Worm (Caenorhabditis elegans) whole organism, L1 larva: ENCODE data around the gene K09G1.1.
A peak's percentile ranks its signal among the peaks of the same experiment; 100 is the strongest.

ENCODE experiments used
- C34B4.2 ChIP-seq: sonication (generic microtip); optimal IDR thresholded peaks from 2 replicates; lab custom pipeline; 2017; ENCODE audit warnings: mild to moderate bottlenecking, missing genetic modification characterization, missing compliant biosample characterization
- F16B12.6 ChIP-seq: fragments of 150-350 bp; optimal IDR thresholded peaks from 2 replicates; lab custom pipeline; 2014; ENCODE audit warnings: missing biosample characterization, missing genetic modification characterization
- alr-1 ChIP-seq: fragments of 200-800 bp; sonication (Bioruptor generic); optimal IDR thresholded peaks from 2 replicates; lab custom pipeline; 2018; ENCODE audit warnings: borderline replicate concordance, mild to moderate bottlenecking, missing genetic modification characterization, missing compliant biosample characterization
- ama-1 ChIP-seq: fragments of 150-350 bp; optimal IDR thresholded peaks from 2 replicates; lab custom pipeline; 2014
- blmp-1 ChIP-seq: fragments of 150-350 bp; optimal IDR thresholded peaks from 2 replicates; lab custom pipeline; 2014; ENCODE audit warnings: missing biosample characterization, missing genetic modification characterization
- ceh-63 ChIP-seq: fragments of 200-800 bp; sonication (Bioruptor generic); optimal IDR thresholded peaks from 2 replicates; lab custom pipeline; 2018; ENCODE audit warnings: mild to moderate bottlenecking, missing genetic modification characterization, missing compliant biosample characterization
- ceh-8 ChIP-seq: fragments of 200-800 bp; sonication (Bioruptor generic); optimal IDR thresholded peaks from 2 replicates; lab custom pipeline; 2018; ENCODE audit warnings: mild to moderate bottlenecking, missing genetic modification characterization, moderate library complexity, missing compliant biosample characterization
- ceh-88 ChIP-seq: fragments of 200-800 bp; sonication (Bioruptor generic); IDR thresholded peaks from 2 replicates; pipeline ENCODE4 v1.3.6; 2022; ENCODE audit warnings: missing genetic modification characterization, missing compliant biosample characterization
- ces-1 ChIP-seq: fragments of 150-350 bp; optimal IDR thresholded peaks from 2 replicates; lab custom pipeline; 2014; ENCODE audit warnings: missing biosample characterization, missing genetic modification reagents, missing genetic modification characterization
- dsc-1 ChIP-seq: sonication (generic microtip); optimal IDR thresholded peaks from 2 replicates; lab custom pipeline; 2016; ENCODE audit warnings: mild to moderate bottlenecking, missing genetic modification characterization, missing compliant biosample characterization
- efl-1 ChIP-seq, 4 experiments: fragments of 150-350 bp; optimal IDR thresholded peaks in 3 of 4; peaks in 1 of 4; 1 replicate in 1 of 4; 2 replicates in 3 of 4; lab custom pipeline; 2014; ENCODE audit warnings: missing biosample characterization in 2 of 4, missing genetic modification characterization in 2 of 4, missing genetic modification reagents in 2 of 4
- egl-27 ChIP-seq, 2 experiments: fragments of 150-350 bp in 1 of 2; sonication (generic microtip); optimal IDR thresholded peaks; 3 replicates each; lab custom pipeline; 2017 to 2018; ENCODE audit warnings: missing biosample characterization in 2 of 2, missing genetic modification characterization in 2 of 2, missing genetic modification reagents in 2 of 2
- elt-2 ChIP-seq: sonication (generic microtip); optimal IDR thresholded peaks from 2 replicates; lab custom pipeline; 2016; ENCODE audit warnings: missing genetic modification characterization, mild to moderate bottlenecking, inconsistent platforms, missing compliant biosample characterization, missing genetic modification reagents
- elt-3 ChIP-seq, 6 experiments: fragments of 150-350 bp in 1 of 6; sonication (generic microtip); optimal IDR thresholded peaks; 2 replicates each; lab custom pipeline; 2017 to 2018; ENCODE audit warnings: missing biosample characterization in 6 of 6, missing genetic modification characterization in 6 of 6, inconsistent platforms in 1 of 6
- fkh-10 ChIP-seq: sonication (generic microtip); optimal IDR thresholded peaks from 2 replicates; lab custom pipeline; 2017; ENCODE audit warnings: missing biosample characterization, missing genetic modification reagents, missing genetic modification characterization
- fkh-8 ChIP-seq: sonication (generic microtip); optimal IDR thresholded peaks from 2 replicates; lab custom pipeline; 2016; ENCODE audit warnings: mild to moderate bottlenecking, missing genetic modification characterization, missing compliant biosample characterization
- fos-1 ChIP-seq: fragments of 150-350 bp; optimal IDR thresholded peaks from 2 replicates; lab custom pipeline; 2014; ENCODE audit warnings: missing biosample characterization, missing genetic modification characterization
- grh-1 ChIP-seq: fragments of 200-800 bp; sonication (Bioruptor generic); IDR thresholded peaks from 2 replicates; pipeline ENCODE4 v1.3.6; 2022; ENCODE audit warnings: missing genetic modification reagents, missing genetic modification characterization, missing compliant biosample characterization
- hlh-17 ChIP-seq: fragments of 200-800 bp; sonication (Bioruptor generic); optimal IDR thresholded peaks from 2 replicates; lab custom pipeline; 2018; ENCODE audit warnings: missing genetic modification characterization, mild to moderate bottlenecking, missing compliant biosample characterization, moderate library complexity, borderline replicate concordance
- hpl-2 ChIP-seq: fragments of 150-350 bp; optimal IDR thresholded peaks from 2 replicates; lab custom pipeline; 2014; ENCODE audit warnings: missing biosample characterization, missing genetic modification reagents, missing genetic modification characterization
- irx-1 ChIP-seq: sonication (generic microtip); optimal IDR thresholded peaks from 2 replicates; lab custom pipeline; 2016; ENCODE audit warnings: missing genetic modification characterization, missing compliant biosample characterization
- jun-1 ChIP-seq: fragments of 150-350 bp; optimal IDR thresholded peaks from 2 replicates; lab custom pipeline; 2014; ENCODE audit warnings: missing biosample characterization, missing genetic modification reagents, missing genetic modification characterization
- lin-14 ChIP-seq: fragments of 200-800 bp; sonication (Bioruptor generic); optimal IDR thresholded peaks from 2 replicates; lab custom pipeline; 2018; ENCODE audit warnings: mild to moderate bottlenecking, missing genetic modification characterization, moderate library complexity, missing compliant biosample characterization
- lin-15B ChIP-seq: fragments of 150-350 bp; sonication (generic microtip); optimal IDR thresholded peaks from 3 replicates; lab custom pipeline; 2014; ENCODE audit warnings: missing biosample characterization, missing genetic modification characterization
- lin-35 ChIP-seq, 2 experiments: fragments of 150-350 bp; optimal IDR thresholded peaks; 2 replicates each; lab custom pipeline; 2014; ENCODE audit warnings: missing biosample characterization in 2 of 2, missing genetic modification characterization in 2 of 2, missing genetic modification reagents in 2 of 2
- lir-3 ChIP-seq: sonication (generic microtip); optimal IDR thresholded peaks from 2 replicates; lab custom pipeline; 2016; ENCODE audit warnings: mild to moderate bottlenecking, missing genetic modification characterization, moderate library complexity, missing compliant biosample characterization; ENCODE audit not compliant: poor library complexity
- lsy-2 ChIP-seq, 2 experiments: fragments of 150-350 bp; optimal IDR thresholded peaks; 2 replicates each; lab custom pipeline; 2014; ENCODE audit warnings: missing biosample characterization in 2 of 2, missing genetic modification characterization in 2 of 2
- mep-1 ChIP-seq: fragments of 150-350 bp; optimal IDR thresholded peaks from 2 replicates; lab custom pipeline; 2014; ENCODE audit warnings: missing biosample characterization, missing genetic modification characterization
- nhr-12 ChIP-seq: sonication (generic microtip); optimal IDR thresholded peaks from 2 replicates; lab custom pipeline; 2017; ENCODE audit warnings: missing biosample characterization, missing genetic modification characterization
- nhr-237 ChIP-seq: fragments of 150-350 bp; optimal IDR thresholded peaks from 2 replicates; lab custom pipeline; 2014; ENCODE audit warnings: missing biosample characterization, missing genetic modification characterization
- nhr-71 ChIP-seq: sonication (generic microtip); optimal IDR thresholded peaks from 2 replicates; lab custom pipeline; 2016; ENCODE audit warnings: mild to moderate bottlenecking, missing genetic modification characterization, moderate library complexity, missing compliant biosample characterization
- nhr-76 ChIP-seq: sonication (generic microtip); optimal IDR thresholded peaks from 2 replicates; lab custom pipeline; 2017; ENCODE audit warnings: missing biosample characterization, missing genetic modification characterization
- nhr-77 ChIP-seq: fragments of 150-350 bp; optimal IDR thresholded peaks from 2 replicates; lab custom pipeline; 2014; ENCODE audit warnings: missing biosample characterization, missing genetic modification characterization
- nhr-85 ChIP-seq: sonication (generic microtip); peaks from one replicate; lab custom pipeline; 2016; ENCODE audit warnings: missing genetic modification characterization, inconsistent platforms, missing compliant biosample characterization
- pag-3 ChIP-seq: sonication (generic microtip); optimal IDR thresholded peaks from 2 replicates; lab custom pipeline; 2017; ENCODE audit warnings: missing genetic modification characterization, mild to moderate bottlenecking, missing compliant biosample characterization, antibody characterized with exemption, borderline replicate concordance; ENCODE audit not compliant: insufficient read depth
- pax-3 ChIP-seq: fragments of 200-800 bp; sonication (Bioruptor generic); optimal IDR thresholded peaks from 2 replicates; lab custom pipeline; 2018; ENCODE audit warnings: mild to moderate bottlenecking, missing genetic modification characterization, moderate library complexity, missing compliant biosample characterization
- pqm-1 ChIP-seq: sonication (generic microtip); optimal IDR thresholded peaks from 3 replicates; lab custom pipeline; 2017; ENCODE audit warnings: missing biosample characterization, missing genetic modification characterization
- rnt-1 ChIP-seq: sonication (generic microtip); optimal IDR thresholded peaks from 2 replicates; lab custom pipeline; 2016; ENCODE audit warnings: mild to moderate bottlenecking, missing genetic modification characterization, moderate library complexity, missing compliant biosample characterization
- snpc-4 ChIP-seq: fragments of 150-350 bp; optimal IDR thresholded peaks from 2 replicates; lab custom pipeline; 2014; ENCODE audit warnings: missing biosample characterization, missing genetic modification characterization
- sox-4 ChIP-seq: sonication (generic microtip); optimal IDR thresholded peaks from 2 replicates; lab custom pipeline; 2016; ENCODE audit warnings: missing genetic modification characterization, missing compliant biosample characterization
- sptf-1 ChIP-seq: fragments of 150-350 bp; optimal IDR thresholded peaks from 2 replicates; lab custom pipeline; 2014; ENCODE audit warnings: missing biosample characterization, missing genetic modification characterization
- tbx-2 ChIP-seq: sonication (generic microtip); optimal IDR thresholded peaks from 2 replicates; lab custom pipeline; 2016; ENCODE audit warnings: missing genetic modification characterization, missing compliant biosample characterization
- tlp-1 ChIP-seq: fragments of 150-350 bp; optimal IDR thresholded peaks from 2 replicates; lab custom pipeline; 2014; ENCODE audit warnings: missing biosample characterization, missing genetic modification characterization
- vab-15 ChIP-seq: sonication (generic microtip); optimal IDR thresholded peaks from 2 replicates; lab custom pipeline; 2017; ENCODE audit warnings: missing genotype, mild to moderate bottlenecking, missing genetic modification characterization, missing compliant biosample characterization
- xbp-1 ChIP-seq: sonication (generic microtip); optimal IDR thresholded peaks from 2 replicates; lab custom pipeline; 2016; ENCODE audit warnings: missing genetic modification characterization, missing compliant biosample characterization
- zip-4 ChIP-seq: fragments of 200-800 bp; sonication (Bioruptor generic); optimal IDR thresholded peaks from 2 replicates; lab custom pipeline; 2018; ENCODE audit warnings: mild to moderate bottlenecking, missing genetic modification characterization, moderate library complexity, missing compliant biosample characterization

K09G1.1 gene

ce11 chrV:9545238-9545709 is 38.1 kb upstream of the K09G1.1 start, which contains the start of the genes his-35 and his-41 (continued):
- no peak for TF ChIP-seq elt-2 (tag; lab: Kevin White, UChicago)
- TF ChIP-seq grh-1 (GFP tag; lab: Robert Waterston, UW), result 0 out of 2 replicates have a peak, but pooled peaks have one; percentile 14
- no peak for TF ChIP-seq vab-15
- TF ChIP-seq hlh-17, result no peak
- no peak for TF ChIP-seq hpl-2 (GFP tag; lab: Kevin White, UChicago)
- TF ChIP-seq ces-1, result no peak

ce11 chrV:9546042-9546581 is 37.2 kb upstream of the K09G1.1 start, which contains the start of gene C50F4.6:
Gene C50F4.6 (plus strand): TSS chrV:9546092.
- TF ChIP-seq lsy-2 (tag; optimal IDR thresholded peaks at IDR 0.05; lab: Kevin White, UChicago) (peak in 1 of 2 experiments; percentile 27), nhr-85 (tag; lab: Kevin White, UChicago) (peak; percentile 50), ama-1 (lab: Kevin White, UChicago) (no peak), sox-4 (no peak), mep-1 (peak; percentile 1), pqm-1 (tag; lab: Kevin White, UChicago) (no peak), sptf-1 (tag; lab: Kevin White, UChicago) (no peak), efl-1 (optimal IDR thresholded peaks at IDR 0.05; lab: Kevin White, UChicago) (no peak), efl-1 (GFP tag; optimal IDR thresholded peaks at IDR 0.05 in 1 of 2; lab: Kevin White, UChicago) (peak in 1 of 2 experiments; percentile 80)

ce11 chrV:9546860-9547269 is 36.5 kb upstream of the K09G1.1 start, which contains the start of gene his-37:
Gene his-37 (plus strand): TSS chrV:9547105.
- TF ChIP-seq efl-1 (optimal IDR thresholded peaks at IDR 0.05; lab: Kevin White, UChicago), result peak; percentile 93 to 96
- TF ChIP-seq efl-1 (GFP tag; optimal IDR thresholded peaks at IDR 0.05 in 1 of 2; lab: Kevin White, UChicago), result peak; percentile 81 to 99
- peak; percentile 43 for TF ChIP-seq ceh-63 (GFP tag; lab: Kevin White, UChicago)
- peak; percentile 100 for TF ChIP-seq lin-14 (GFP tag; lab: Kevin White, UChicago)
- TF ChIP-seq nhr-77 (tag; lab: Kevin White, UChicago), result peak; percentile 99
- peak; percentile 62 for TF ChIP-seq C34B4.2 (tag; lab: Kevin White, UChicago)
- TF ChIP-seq irx-1 (tag; lab: Kevin White, UChicago), result peak; percentile 95
- peak; percentile 93 for TF ChIP-seq snpc-4 (tag; lab: Kevin White, UChicago)
- TF ChIP-seq nhr-76 (tag; lab: Kevin White, UChicago), result peak; percentile 94
- peak; percentile 63 for TF ChIP-seq nhr-12
- peak; percentile 76 for TF ChIP-seq F16B12.6 (tag; lab: Kevin White, UChicago)
- peak; percentile 100 for TF ChIP-seq fkh-8 (tag; lab: Kevin White, UChicago)
- peak; percentile 98 for TF ChIP-seq grh-1 (GFP tag; lab: Robert Waterston, UW)
- peak; percentile 96 for TF ChIP-seq ceh-8 (GFP tag; lab: Kevin White, UChicago)
- peak; percentile 97 for TF ChIP-seq nhr-237 (tag; lab: Kevin White, UChicago)
- TF ChIP-seq fos-1 (tag; lab: Kevin White, UChicago), result peak; percentile 97
- TF ChIP-seq mep-1, result peak; percentile 99
- no peak for TF ChIP-seq tlp-1 (tag; lab: Kevin White, UChicago)
- TF ChIP-seq alr-1, result no peak
- TF ChIP-seq lir-3 (tag; lab: Kevin White, UChicago), result peak; percentile 92
- TF ChIP-seq xbp-1 (tag; lab: Kevin White, UChicago), result peak; percentile 99
- TF ChIP-seq fkh-10 (GFP tag; lab: Kevin White, UChicago), result peak; percentile 99
- peak; percentile 99 for TF ChIP-seq jun-1 (tag; lab: Kevin White, UChicago)
- peak; percentile 98 for TF ChIP-seq rnt-1 (tag; lab: Kevin White, UChicago)
- TF ChIP-seq nhr-71, result peak; percentile 99
- TF ChIP-seq sox-4, result peak; percentile 97
- peak; percentile 99 for TF ChIP-seq dsc-1 (tag; lab: Kevin White, UChicago)
- TF ChIP-seq lin-15B (tag; lab: Kevin White, UChicago), result peak; percentile 92
- TF ChIP-seq elt-3 (tag; optimal IDR thresholded peaks at IDR 0.05; lab: Kevin White, UChicago), result peak; percentile 78 to 99 (median 98)
- peak; percentile 17 for TF ChIP-seq pag-3 (tag; lab: Kevin White, UChicago)
- TF ChIP-seq egl-27 (tag; optimal IDR thresholded peaks at IDR 0.05; lab: Kevin White, UChicago), result peak; percentile 83
- peak; percentile 98 for TF ChIP-seq tbx-2 (tag; lab: Kevin White, UChicago)
- TF ChIP-seq pax-3 (tag; lab: Kevin White, UChicago), result peak; percentile 99
- TF ChIP-seq lin-35 (GFP tag; optimal IDR thresholded peaks at IDR 0.05; lab: Kevin White, UChicago), result peak; percentile 89 to 95
- peak; percentile 99 for TF ChIP-seq nhr-85 (tag; lab: Kevin White, UChicago)
- peak; percentile 96 for TF ChIP-seq blmp-1 (tag; lab: Kevin White, UChicago)
- peak; percentile 97 for TF ChIP-seq hpl-2 (GFP tag; lab: Kevin White, UChicago)
- TF ChIP-seq ceh-88 (GFP tag; lab: Robert Waterston, UW), result peak; percentile 99
- peak; percentile 74 for TF ChIP-seq vab-15
- TF ChIP-seq zip-4 (GFP tag; lab: Kevin White, UChicago), result peak; percentile 92
